Worm (Caenorhabditis elegans): ENCODE data around the gene srxa-1.
A peak's percentile ranks its signal among the peaks of the same experiment; 100 is the strongest.

The srxa-1 gene

ce11 chrV:20705125-20705524 lies 26.8 kb upstream of the srxa-1 start:
- 0 out of 2 replicates have a peak, but pooled peaks have one; percentile 63 for TF ChIP-seq F26F4.8 (GFP tag; conservative IDR thresholded peaks at IDR 0.05)
- TF ChIP-seq madf-9 (GFP tag; conservative IDR thresholded peaks at IDR 0.05): 0 out of 2 replicates have a peak, but pooled peaks have one; percentile 45
- TF ChIP-seq lin-38 (GFP tag; IDR thresholded peaks at IDR 0.05): peak; percentile 28; the same call in 1 of the 2 replicates
- TF ChIP-seq ceh-44 (GFP tag; IDR thresholded peaks at IDR 0.05): 0 out of 2 replicates have a peak, but pooled peaks have one; percentile 29
- peak; percentile 58; the same call in 1 of the 2 replicates for TF ChIP-seq Y105C5A.15 (GFP tag; IDR thresholded peaks at IDR 0.05)
- peak; percentile 84 for TF ChIP-seq set-16 (GFP tag; IDR thresholded peaks at IDR 0.05)

DNA sequence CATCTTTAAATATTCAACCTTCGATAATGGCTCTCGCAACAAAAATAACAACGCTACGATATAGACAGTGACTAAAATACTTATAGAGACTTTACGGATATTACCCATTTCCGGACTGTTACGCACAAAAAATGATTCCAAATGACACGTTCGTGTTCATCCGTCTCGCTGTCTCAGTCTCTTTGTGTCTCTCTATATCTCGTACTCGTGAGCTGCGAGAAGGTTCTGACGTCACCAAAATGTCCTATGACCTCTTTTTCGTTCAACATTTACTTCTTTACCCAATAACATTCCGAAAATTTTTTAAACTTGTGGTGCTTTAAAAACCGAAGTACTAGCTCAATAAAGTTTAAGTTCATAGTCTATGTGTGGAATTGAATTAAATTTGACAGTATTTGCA lies 21.7 kb upstream of the srxa-1 start:
- TF ChIP-seq hlh-11 (tag; optimal IDR thresholded peaks at IDR 0.05): peak; percentile 34
- peak in 1 of 2 experiments; percentile 32 for TF ChIP-seq lsy-2 (tag; optimal IDR thresholded peaks at IDR 0.05)
- TF ChIP-seq hmg-1.1 (GFP tag; IDR thresholded peaks at IDR 0.05): peak; percentile 23; the same call in 1 of the 2 replicates
- no peak for TF ChIP-seq ZK546.5 (tag; optimal IDR thresholded peaks at IDR 0.05)
- TF ChIP-seq hif-1 (tag; optimal IDR thresholded peaks at IDR 0.05): peak in 1 of 2 experiments; percentile 95
- TF ChIP-seq hlh-30 (tag; optimal IDR thresholded peaks at IDR 0.05; ENCODE audit: insufficient read depth): peak; percentile 79
- TF ChIP-seq lim-7 (GFP tag; IDR thresholded peaks at IDR 0.05): no peak
- peak; percentile 99 for TF ChIP-seq aha-1 (tag)

ce11 chrV:20710642-20711041 lies 21.2 kb upstream of the srxa-1 start:
- TF ChIP-seq hlh-30 (tag; optimal IDR thresholded peaks at IDR 0.05; ENCODE audit: insufficient read depth) (peak; percentile 71), daf-8 (GFP tag; IDR thresholded peaks at IDR 0.05) (no peak), aha-1 (tag) (peak; percentile 81), mdl-1 (tag; optimal IDR thresholded peaks at IDR 0.05) (peak in 1 of 2 experiments; percentile 61), dve-1 (tag; optimal IDR thresholded peaks at IDR 0.05; ENCODE audit: insufficient read depth) (peak; percentile 22)

DNA sequence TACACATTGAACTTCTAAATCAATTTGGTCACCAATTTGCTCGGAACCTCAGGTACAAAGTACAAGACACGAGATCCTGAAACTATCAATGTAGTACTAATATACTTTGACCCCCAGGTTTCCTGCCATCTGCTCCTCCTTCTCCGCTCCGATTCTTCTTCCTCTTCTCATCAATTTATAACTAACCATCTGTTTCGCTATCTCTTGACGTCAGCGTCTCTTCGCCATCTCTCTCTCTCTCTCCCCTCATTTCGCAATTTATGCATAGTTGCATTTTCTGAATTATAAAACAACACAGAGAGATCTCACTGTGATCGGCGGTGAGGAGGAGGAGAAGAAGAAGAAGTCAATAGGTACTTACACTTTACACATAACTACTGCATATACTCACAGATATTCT lies 20.2 kb upstream of the srxa-1 start:
- TF ChIP-seq unc-62 (GFP tag; optimal IDR thresholded peaks at IDR 0.05 in 1 of 2) (peak in 1 of 2 experiments; percentile 15), unc-62 (tag; optimal IDR thresholded peaks at IDR 0.05) (no peak), unc-39 (tag; optimal IDR thresholded peaks at IDR 0.05) (no peak), nhr-11 (tag; optimal IDR thresholded peaks at IDR 0.05) (peak; percentile 39), arid-1 (GFP tag; conservative IDR thresholded peaks at IDR 0.05) (no peak), ceh-20 (GFP tag; IDR thresholded peaks at IDR 0.05) (peak; percentile 41; the same call in 1 of the 2 replicates), ctbp-1 (GFP tag; IDR thresholded peaks at IDR 0.05) (0 out of 2 replicates have a peak, but pooled peaks have one; percentile 8), egl-43 (GFP tag; IDR thresholded peaks at IDR 0.05) (no peak), mep-1 (tag; optimal IDR thresholded peaks at IDR 0.05) (peak; percentile 32), rbr-2 (tag; optimal IDR thresholded peaks at IDR 0.05) (no peak), lin-13 (GFP tag; optimal IDR thresholded peaks at IDR 0.05) (no peak), aly-2 (tag; optimal IDR thresholded peaks at IDR 0.05) (no peak), daf-8 (GFP tag; IDR thresholded peaks at IDR 0.05) (no peak), lsy-2 (tag; optimal IDR thresholded peaks at IDR 0.05) (peak in 1 of 2 experiments; percentile 49), dmd-6 (GFP tag; IDR thresholded peaks at IDR 0.05) (peak; percentile 49; the same call in 1 of the 2 replicates), mes-2 (tag; optimal IDR thresholded peaks at IDR 0.05; ENCODE audit: poor library complexity, severe bottlenecking) (peak; percentile 38), nhr-28 (tag; optimal IDR thresholded peaks at IDR 0.05) (peak; percentile 40), hlh-11 (tag; optimal IDR thresholded peaks at IDR 0.05) (peak; percentile 32), lin-29 (GFP tag; IDR thresholded peaks at IDR 0.05) (no peak), ztf-7 (tag; optimal IDR thresholded peaks at IDR 0.05) (no peak), dpl-1 (GFP tag; optimal IDR thresholded peaks at IDR 0.05) (peak; percentile 10), set-16 (GFP tag; IDR thresholded peaks at IDR 0.05) (no peak), F10B5.3 (tag; optimal IDR thresholded peaks at IDR 0.05) (no peak), ceh-82 (tag; optimal IDR thresholded peaks at IDR 0.05) (no peak), daf-16 (GFP tag; optimal IDR thresholded peaks at IDR 0.05) (no peak), daf-16 (tag; optimal IDR thresholded peaks at IDR 0.05) (peak; percentile 20)

Measured in whole organism, L4 larva.